Fruit fly (Drosophila melanogaster): ENCODE measurements around the gene kuk.

Gene kuk

DNA sequence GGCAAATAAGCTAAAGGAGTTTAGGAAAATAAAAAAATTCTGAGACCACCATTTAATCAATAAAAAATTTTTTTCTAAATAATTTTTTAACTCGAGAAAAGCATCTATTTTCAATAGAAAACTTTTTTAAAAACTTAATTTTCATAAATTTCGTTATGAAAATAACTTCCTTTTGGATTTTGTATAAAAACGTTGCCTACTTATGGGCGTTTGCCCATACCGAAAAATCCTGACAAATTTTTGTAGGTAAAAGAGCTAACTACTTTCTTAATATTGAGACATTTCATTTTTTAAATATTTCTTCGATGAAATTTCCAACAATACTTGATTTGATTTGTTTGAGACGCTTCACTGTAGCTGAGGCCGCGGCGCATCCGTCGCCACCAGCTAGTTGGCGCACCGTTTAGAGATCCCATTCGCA is 19.8 kb upstream of the kuk start (continued):
- TF ChIP-seq CG32532 (GFP tag; IDR thresholded peaks at IDR 0.05) (no peak), CG13287 (GFP tag; IDR thresholded peaks at IDR 0.05; ENCODE audit: partially characterized antibody) (no peak), CG14014 (GFP tag; IDR thresholded peaks at IDR 0.05) (no peak), CG10431 (GFP tag; optimal IDR thresholded peaks at IDR 0.05) (peak; percentile 22), CG1792 (GFP tag; optimal IDR thresholded peaks at IDR 0.05) (no peak), HLH54F (GFP tag; optimal IDR thresholded peaks at IDR 0.05) (peak; percentile 31), CG12236 (GFP tag; optimal IDR thresholded peaks at IDR 0.05) (peak; percentile 32), CG14710 (tag; optimal IDR thresholded peaks at IDR 0.05) (peak; percentile 48), otp (GFP tag; IDR thresholded peaks at IDR 0.05) (no peak), CG2202 (tag; optimal IDR thresholded peaks at IDR 0.05) (no peak), gcm (GFP tag; optimal IDR thresholded peaks at IDR 0.05) (peak; percentile 7), eve (GFP tag; optimal IDR thresholded peaks at IDR 0.05) (peak in 1 of 2 experiments; percentile 68), bsh (GFP tag; optimal IDR thresholded peaks at IDR 0.05) (peak; percentile 49 to 53), ems (GFP tag; optimal IDR thresholded peaks at IDR 0.05) (peak; percentile 16), CG17328 (GFP tag; IDR thresholded peaks at IDR 0.05) (peak; percentile 21; the same call in 1 of the 2 replicates), CG17361 (GFP tag; IDR thresholded peaks at IDR 0.05) (peak; percentile 86), usp (GFP tag; optimal IDR thresholded peaks at IDR 0.05) (no peak), CG18476 (GFP tag; optimal IDR thresholded peaks at IDR 0.05) (peak; percentile 66), CG11398 (GFP tag; optimal IDR thresholded peaks at IDR 0.05) (peak; percentile 42), CG8359 (GFP tag; optimal IDR thresholded peaks at IDR 0.05; ENCODE audit: borderline replicate concordance) (no peak), cad (GFP tag; optimal IDR thresholded peaks at IDR 0.05) (no peak), ATbp (GFP tag; optimal IDR thresholded peaks at IDR 0.05) (peak; percentile 11), knrl (GFP tag; IDR thresholded peaks at IDR 0.05; ENCODE audit: partially characterized antibody) (no peak), CG2120 (GFP tag; optimal IDR thresholded peaks at IDR 0.05) (peak; percentile 63), HHEX (GFP tag; optimal IDR thresholded peaks at IDR 0.05) (peak; percentile 8), Bdp1 (GFP tag; optimal IDR thresholded peaks at IDR 0.05) (no peak), Drgx (GFP tag; IDR thresholded peaks at IDR 0.05) (peak; percentile 72), Vsx1 (GFP tag; optimal IDR thresholded peaks at IDR 0.05) (peak; percentile 24), nmo (GFP tag; optimal IDR thresholded peaks at IDR 0.05) (peak; percentile 73), CG10267 (tag; optimal IDR thresholded peaks at IDR 0.05) (peak; percentile 38), CG9727 (GFP tag; optimal IDR thresholded peaks at IDR 0.05) (peak; percentile 51), Ets65A (GFP tag) (peak; percentile 83), CG2889 (GFP tag; IDR thresholded peaks at IDR 0.05) (no peak), Hr3 (GFP tag; optimal IDR thresholded peaks at IDR 0.05) (peak; percentile 41), chm (GFP tag; IDR thresholded peaks at IDR 0.05) (no peak), dmrt11E (tag; optimal IDR thresholded peaks at IDR 0.05) (peak; percentile 36), CG4424 (GFP tag; optimal IDR thresholded peaks at IDR 0.05) (peak; percentile 67), Usf (GFP tag; optimal IDR thresholded peaks at IDR 0.05) (peak; percentile 35), Sin3A (optimal IDR thresholded peaks at IDR 0.05) (no peak), ewg (GFP tag; optimal IDR thresholded peaks at IDR 0.05) (peak; percentile 21), nerfin-1 (tag; optimal IDR thresholded peaks at IDR 0.05) (peak; percentile 30), slp2 (GFP tag; optimal IDR thresholded peaks at IDR 0.05) (peak; percentile 16), fd96Cb (tag; optimal IDR thresholded peaks at IDR 0.05) (peak; percentile 62), Sox100B (GFP tag; optimal IDR thresholded peaks at IDR 0.05) (peak; percentile 78), Ada2b (GFP tag; IDR thresholded peaks at IDR 0.05) (0 out of 2 replicates have a peak, but pooled peaks have one; percentile 9), Meics (GFP tag; optimal IDR thresholded peaks at IDR 0.05) (peak; percentile 57), MTF-1 (GFP tag; optimal IDR thresholded peaks at IDR 0.05; ENCODE audit: borderline replicate concordance) (no peak), phol (tag; optimal IDR thresholded peaks at IDR 0.05) (peak; percentile 66), shn (GFP tag; optimal IDR thresholded peaks at IDR 0.05) (no peak), oc (tag; optimal IDR thresholded peaks at IDR 0.05) (no peak), CG1602 (GFP tag; optimal IDR thresholded peaks at IDR 0.05) (peak; percentile 13)

Measured in whole organism, embryonic.